Fruit fly (Drosophila melanogaster): ENCODE data around the gene Wnt5.

The Wnt5 gene

DNA sequence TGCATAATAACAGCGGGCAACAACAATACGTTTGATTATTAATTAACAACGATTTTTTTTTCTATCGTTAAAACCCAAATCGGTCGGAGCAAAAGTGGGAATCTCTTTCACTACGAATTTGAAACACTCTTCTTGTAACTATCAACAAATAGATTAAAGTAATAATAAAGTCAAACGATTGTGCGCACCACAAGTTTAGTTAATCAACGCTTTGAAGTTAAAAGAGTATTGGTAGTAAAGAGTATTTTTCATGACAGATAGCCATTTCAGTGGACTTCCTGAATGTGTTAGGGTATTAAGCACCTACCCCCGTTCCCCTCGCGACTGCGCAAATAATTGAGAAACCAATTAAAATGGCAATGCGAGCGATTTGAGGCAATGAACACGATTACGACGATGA lies 41.6 kb upstream of the Wnt5 start (continued):
- TF ChIP-seq fd85E (GFP tag; optimal IDR thresholded peaks at IDR 0.05) (no peak), lz (GFP tag; optimal IDR thresholded peaks at IDR 0.05) (peak; percentile 57), CG6792 (GFP tag; optimal IDR thresholded peaks at IDR 0.05) (peak; percentile 43), CG11294 (GFP tag; IDR thresholded peaks at IDR 0.05) (peak; percentile 89), cyc (GFP tag; optimal IDR thresholded peaks at IDR 0.05) (peak; percentile 39), Eip78C (GFP tag) (peak; percentile 81), CG11902 (GFP tag; optimal IDR thresholded peaks at IDR 0.05) (no peak), CG6276 (GFP tag; optimal IDR thresholded peaks at IDR 0.05) (peak; percentile 59), Sox102F (GFP tag; optimal IDR thresholded peaks at IDR 0.05) (peak; percentile 25), salr (GFP tag; optimal IDR thresholded peaks at IDR 0.05) (peak; percentile 8 to 25), Eip93F (GFP tag; optimal IDR thresholded peaks at IDR 0.05) (no peak), Ets96B (tag; optimal IDR thresholded peaks at IDR 0.05) (peak; percentile 37), Hr4 (GFP tag; optimal IDR thresholded peaks at IDR 0.05) (peak; percentile 82), CG6854 (GFP tag; optimal IDR thresholded peaks at IDR 0.05) (no peak), Lpt (GFP tag; optimal IDR thresholded peaks at IDR 0.05) (peak; percentile 41), Eip75B (GFP tag; optimal IDR thresholded peaks at IDR 0.05) (peak; percentile 26), CG10631 (GFP tag; optimal IDR thresholded peaks at IDR 0.05) (peak; percentile 38), CG3032 (tag; optimal IDR thresholded peaks at IDR 0.05) (peak; percentile 26), CG8632 (GFP tag; optimal IDR thresholded peaks at IDR 0.05) (peak; percentile 17), Ets21C (GFP tag; optimal IDR thresholded peaks at IDR 0.05) (peak; percentile 12), CG4318 (GFP tag; optimal IDR thresholded peaks at IDR 0.05) (peak; percentile 62), Sox14 (GFP tag; optimal IDR thresholded peaks at IDR 0.05) (peak; percentile 51), fkh (GFP tag; optimal IDR thresholded peaks at IDR 0.05) (peak; percentile 29), CG10669 (GFP tag; optimal IDR thresholded peaks at IDR 0.05) (peak; percentile 30), Blimp-1 (GFP tag; optimal IDR thresholded peaks at IDR 0.05) (no peak), Sox15 (GFP tag; optimal IDR thresholded peaks at IDR 0.05) (peak; percentile 35)

DNA sequence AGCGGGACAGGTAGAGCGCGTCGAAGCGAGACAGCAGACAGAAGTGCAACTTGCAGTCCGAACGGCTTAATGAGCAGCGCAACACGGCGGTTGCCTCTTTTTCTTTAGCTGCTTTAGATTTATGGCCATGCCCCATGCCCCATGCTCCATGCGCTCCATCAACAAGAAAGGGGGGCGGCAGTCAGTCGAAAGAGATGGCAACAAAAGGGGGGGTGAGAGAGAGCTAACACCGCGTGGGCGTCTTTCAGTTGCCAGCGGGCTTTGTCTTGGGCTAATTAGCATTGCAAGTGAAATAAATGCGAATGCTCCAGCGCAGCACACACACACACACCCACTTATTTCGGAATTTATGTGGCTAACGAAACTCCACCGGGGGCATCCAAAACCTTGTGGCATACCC lies 40.0 kb upstream of the Wnt5 start:
- TF ChIP-seq Eip75B (GFP tag; optimal IDR thresholded peaks at IDR 0.05), result no peak
- no peak for TF ChIP-seq acj6 (GFP tag; optimal IDR thresholded peaks at IDR 0.05)
- no peak for TF ChIP-seq vri (GFP tag; optimal IDR thresholded peaks at IDR 0.05)
- TF ChIP-seq CG3032 (tag; optimal IDR thresholded peaks at IDR 0.05), result no peak
- no peak for TF ChIP-seq ss (GFP tag; optimal IDR thresholded peaks at IDR 0.05)
- TF ChIP-seq CG16779 (tag; optimal IDR thresholded peaks at IDR 0.05), result no peak
- TF ChIP-seq CG9139 (GFP tag; optimal IDR thresholded peaks at IDR 0.05), result no peak
- no peak for TF ChIP-seq OdsH (GFP tag; optimal IDR thresholded peaks at IDR 0.05)
- no peak for TF ChIP-seq CG1621 (tag; optimal IDR thresholded peaks at IDR 0.05)
- no peak for TF ChIP-seq Blimp-1 (GFP tag; optimal IDR thresholded peaks at IDR 0.05)
- no peak for TF ChIP-seq CG11762 (GFP tag; optimal IDR thresholded peaks at IDR 0.05; ENCODE audit: insufficient read depth)
- TF ChIP-seq CG31627 (GFP tag; optimal IDR thresholded peaks at IDR 0.05), result no peak
- no peak for TF ChIP-seq CG6276 (GFP tag; optimal IDR thresholded peaks at IDR 0.05)

DNA sequence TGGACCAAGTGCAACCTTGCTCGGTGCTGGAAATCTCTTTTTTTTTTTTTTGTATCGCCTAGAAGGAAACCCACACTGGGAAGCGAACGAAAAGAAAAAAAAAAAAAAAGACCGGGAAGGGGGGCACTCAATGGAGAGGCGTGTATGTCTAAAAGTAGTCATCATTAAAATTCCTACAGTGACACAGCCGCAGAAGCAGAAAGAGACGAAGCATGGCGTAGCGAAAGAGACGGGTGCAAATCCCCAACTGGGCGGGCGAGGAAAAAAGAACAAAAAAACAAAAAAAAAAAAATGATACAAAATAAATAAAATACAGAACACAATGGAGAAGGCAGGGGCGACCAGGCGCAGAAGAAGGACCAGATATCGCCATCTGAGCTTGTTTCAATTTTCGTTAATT lies 39.5 kb upstream of the Wnt5 start:
- TF ChIP-seq pdm3 (GFP tag; optimal IDR thresholded peaks at IDR 0.05), result peak; percentile 7
- no peak for TF ChIP-seq Blimp-1 (GFP tag; optimal IDR thresholded peaks at IDR 0.05)
- no peak for TF ChIP-seq CG7368 (GFP tag; optimal IDR thresholded peaks at IDR 0.05)
- peak; percentile 45 for TF ChIP-seq CG16779 (tag; optimal IDR thresholded peaks at IDR 0.05)
- TF ChIP-seq CG6854 (GFP tag; optimal IDR thresholded peaks at IDR 0.05), result no peak
- TF ChIP-seq CG11902 (GFP tag; optimal IDR thresholded peaks at IDR 0.05), result no peak
- TF ChIP-seq CG6163 (GFP tag; IDR thresholded peaks at IDR 0.05), result peak; percentile 70; the same call in 2 of the 3 replicates
- TF ChIP-seq CG11762 (GFP tag; optimal IDR thresholded peaks at IDR 0.05; ENCODE audit: insufficient read depth), result no peak
- peak; percentile 47 for TF ChIP-seq dsx (GFP tag; optimal IDR thresholded peaks at IDR 0.05; ENCODE audit: poor library complexity, severe bottlenecking)
- TF ChIP-seq CG10631 (GFP tag; optimal IDR thresholded peaks at IDR 0.05), result no peak
- no peak for TF ChIP-seq acj6 (GFP tag; optimal IDR thresholded peaks at IDR 0.05)
- peak; percentile 46 for TF ChIP-seq Eip78C (GFP tag)
- TF ChIP-seq Sox15 (GFP tag; optimal IDR thresholded peaks at IDR 0.05), result no peak
- peak; percentile 80 for TF ChIP-seq CG6808 (GFP tag; optimal IDR thresholded peaks at IDR 0.05)
- peak; percentile 52 for TF ChIP-seq CG1621 (tag; optimal IDR thresholded peaks at IDR 0.05)
- TF ChIP-seq CG9139 (GFP tag; optimal IDR thresholded peaks at IDR 0.05), result peak; percentile 84
- no peak for TF ChIP-seq Eip93F (GFP tag; optimal IDR thresholded peaks at IDR 0.05)
- no peak for TF ChIP-seq CG6276 (GFP tag; optimal IDR thresholded peaks at IDR 0.05)
- TF ChIP-seq net (GFP tag; optimal IDR thresholded peaks at IDR 0.05), result peak; percentile 42
- peak; percentile 42 for TF ChIP-seq CG3032 (tag; optimal IDR thresholded peaks at IDR 0.05)
- TF ChIP-seq CG34406 (GFP tag; optimal IDR thresholded peaks at IDR 0.05), result peak; percentile 3
- peak; percentile 2 for TF ChIP-seq OdsH (GFP tag; optimal IDR thresholded peaks at IDR 0.05)
- peak; percentile 5 for TF ChIP-seq CG3919 (GFP tag; optimal IDR thresholded peaks at IDR 0.05)
- TF ChIP-seq achi (GFP tag; optimal IDR thresholded peaks at IDR 0.05), result peak; percentile 27
- TF ChIP-seq Lpt (GFP tag; optimal IDR thresholded peaks at IDR 0.05), result peak; percentile 26
- peak; percentile 16 for TF ChIP-seq CG8632 (GFP tag; optimal IDR thresholded peaks at IDR 0.05)
- peak; percentile 55 for TF ChIP-seq CG10669 (GFP tag; optimal IDR thresholded peaks at IDR 0.05)
- TF ChIP-seq ss (GFP tag; optimal IDR thresholded peaks at IDR 0.05), result peak; percentile 79 to 85
- peak; percentile 45 for TF ChIP-seq fd59A (GFP tag; optimal IDR thresholded peaks at IDR 0.05)
- no peak for TF ChIP-seq Hr4 (GFP tag; optimal IDR thresholded peaks at IDR 0.05)

All from whole organism, prepupa.